Worm (Caenorhabditis elegans) whole organism, young adult: ENCODE data around the gene ZC196.9.

Experiments used
- F22D6.2 ChIP-seq: sonication (generic microtip); optimal IDR thresholded peaks from 2 replicates; lab custom pipeline; 2016; ENCODE audit warnings: mild to moderate bottlenecking, missing genetic modification characterization, missing compliant biosample characterization
- F57C9.4 ChIP-seq: sonication (generic microtip); optimal IDR thresholded peaks from 2 replicates; lab custom pipeline; 2017; ENCODE audit warnings: mild to moderate bottlenecking, missing genetic modification characterization, missing compliant biosample characterization
- atf-7 ChIP-seq: sonication (generic microtip); optimal IDR thresholded peaks from 2 replicates; lab custom pipeline; 2017; ENCODE audit warnings: mild to moderate bottlenecking, missing genetic modification characterization, missing compliant biosample characterization
- attf-5 ChIP-seq: fragments of 200-800 bp; sonication (Bioruptor generic); optimal IDR thresholded peaks from 2 replicates; lab custom pipeline; 2018; ENCODE audit warnings: mild to moderate bottlenecking, missing genetic modification characterization, missing compliant biosample characterization
- egl-18 ChIP-seq: fragments of 200-800 bp; sonication (Bioruptor generic); IDR thresholded peaks from 2 replicates; pipeline ENCODE4 v1.3.6; 2022; ENCODE audit warnings: missing genetic modification reagents, missing genetic modification characterization, missing compliant biosample characterization
- ekl-4 ChIP-seq: fragments of 200-800 bp; sonication (Bioruptor generic); IDR thresholded peaks from 2 replicates; pipeline ENCODE4 v1.3.6; 2022; ENCODE audit warnings: missing genetic modification reagents, missing genetic modification characterization, missing compliant biosample characterization
- lag-1 ChIP-seq: fragments of 200-800 bp; sonication (Bioruptor generic); IDR thresholded peaks from 2 replicates; pipeline ENCODE4 v1.3.6; 2022; ENCODE audit warnings: missing genetic modification reagents, missing genetic modification characterization, missing compliant biosample characterization
- let-526 ChIP-seq: fragments of 200-800 bp; sonication (Bioruptor generic); IDR thresholded peaks from 2 replicates; pipeline ENCODE4 v1.3.6; 2022; ENCODE audit warnings: missing genetic modification reagents, missing genetic modification characterization, missing compliant biosample characterization
- mxl-1 ChIP-seq: sonication (generic microtip); optimal IDR thresholded peaks from 2 replicates; lab custom pipeline; 2016; ENCODE audit warnings: missing genetic modification characterization, missing compliant biosample characterization
- pha-4 ChIP-seq: fragments of 150-350 bp; sonication (generic microtip); optimal IDR thresholded peaks from 2 replicates; lab custom pipeline; 2014; ENCODE audit warnings: missing biosample characterization, missing genetic modification reagents, missing genetic modification characterization
- unc-130 ChIP-seq: sonication (generic microtip); optimal IDR thresholded peaks from 2 replicates; lab custom pipeline; 2016; ENCODE audit warnings: missing genetic modification reagents, missing genetic modification characterization, missing compliant biosample characterization

ce11 chrV:8771599-8771998 lies 44.6 kb upstream of the ZC196.9 start, which contains the start of gene srx-115:
- TF ChIP-seq atf-7 (tag; lab: Kevin White, UChicago) (no peak), lag-1 (GFP tag; lab: Robert Waterston, UW) (no peak), pha-4 (tag; lab: Kevin White, UChicago) (no peak), F57C9.4 (tag; lab: Kevin White, UChicago) (no peak), unc-130 (GFP tag; lab: Kevin White, UChicago) (no peak), F22D6.2 (tag; lab: Kevin White, UChicago) (no peak), ekl-4 (GFP tag; lab: Robert Waterston, UW) (no peak), mxl-1 (no peak), egl-18 (GFP tag; lab: Robert Waterston, UW) (no peak), let-526 (no peak), attf-5 (GFP tag; lab: Kevin White, UChicago) (no peak)
